Worm (Caenorhabditis elegans) whole organism, L4/young adult: Measurements from ENCODE around the gene srw-9.

Experiments
- W03F9.2 ChIP-seq: fragments of 150-350 bp; optimal IDR thresholded peaks from 2 replicates; lab custom pipeline; 2014; ENCODE audit warnings: missing biosample characterization, missing genetic modification characterization
- dao-5 ChIP-seq: sonication (generic microtip); optimal IDR thresholded peaks from 2 replicates; lab custom pipeline; 2016; ENCODE audit warnings: missing genotype, missing genetic modification characterization, moderate library complexity, missing compliant biosample characterization
- him-1 ChIP-seq: sonication (generic microtip); optimal IDR thresholded peaks from 2 replicates; lab custom pipeline; 2016; ENCODE audit warnings: missing genotype, missing genetic modification reagents, missing genetic modification characterization, missing compliant biosample characterization

srw-9 gene

DNA sequence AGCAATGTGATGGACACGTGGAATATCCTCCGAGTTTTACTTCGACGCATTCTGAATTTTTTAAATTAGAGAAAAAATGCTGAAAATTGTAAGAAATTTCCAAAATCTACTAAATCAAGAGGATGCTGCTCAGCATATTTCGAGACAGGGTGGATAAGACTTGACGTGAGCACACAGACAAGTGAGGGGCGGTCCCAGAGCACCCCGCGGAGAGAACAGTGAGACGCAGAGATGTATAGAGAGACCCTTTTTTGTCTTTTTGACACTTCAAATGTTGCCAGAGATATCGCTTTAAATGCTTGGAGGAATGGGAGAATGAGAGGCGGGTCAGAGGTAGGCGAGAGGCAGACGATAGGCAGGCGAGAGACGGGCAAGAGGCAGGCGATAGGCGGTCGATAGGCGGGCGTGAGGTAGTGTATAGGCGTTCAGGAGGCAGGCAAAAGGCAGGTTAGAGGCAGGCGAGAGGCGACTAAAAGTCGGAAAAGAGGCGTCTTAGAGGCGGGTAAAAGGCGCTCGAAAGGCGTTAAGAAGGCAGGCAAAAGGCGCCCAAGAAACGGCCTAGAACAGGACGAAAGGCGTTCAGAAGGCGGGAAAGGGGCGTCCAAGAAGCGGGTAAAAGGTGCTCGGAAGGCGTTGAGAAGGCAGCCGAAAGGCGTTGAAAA is 22.3 kb downstream of the srw-9 start, which contains the start of gene gab-1:
TSS of gene gab-1 (minus strand) at position 51 of the 662 bp plus-strand sequence.
- TF ChIP-seq him-1 (tag; lab: Kevin White, UChicago) (no peak), W03F9.2 (tag; lab: Kevin White, UChicago) (no peak)

DNA sequence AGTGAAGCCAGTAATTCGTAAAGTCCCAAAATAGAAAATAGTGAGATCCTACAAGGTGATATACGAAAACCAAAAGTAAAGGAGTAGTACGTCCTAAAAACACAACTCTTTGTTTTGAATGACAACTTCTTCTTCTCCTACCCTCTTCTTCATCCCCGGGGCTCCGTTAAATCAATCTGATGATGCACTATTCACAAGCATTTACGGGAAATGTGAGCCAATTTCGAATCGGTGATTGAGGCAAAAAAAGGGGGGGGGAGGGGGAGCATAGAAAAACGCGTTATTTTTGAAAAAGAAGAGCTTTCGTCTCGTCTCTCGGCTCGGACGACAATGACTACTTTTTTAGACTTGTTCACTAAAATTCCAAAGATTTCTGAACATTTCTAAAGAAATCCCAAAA is 26.4 kb downstream of the srw-9 start:
- TF ChIP-seq dao-5, result no peak
- no peak for TF ChIP-seq W03F9.2 (tag; lab: Kevin White, UChicago)
- TF ChIP-seq him-1 (tag; lab: Kevin White, UChicago), result no peak

DNA sequence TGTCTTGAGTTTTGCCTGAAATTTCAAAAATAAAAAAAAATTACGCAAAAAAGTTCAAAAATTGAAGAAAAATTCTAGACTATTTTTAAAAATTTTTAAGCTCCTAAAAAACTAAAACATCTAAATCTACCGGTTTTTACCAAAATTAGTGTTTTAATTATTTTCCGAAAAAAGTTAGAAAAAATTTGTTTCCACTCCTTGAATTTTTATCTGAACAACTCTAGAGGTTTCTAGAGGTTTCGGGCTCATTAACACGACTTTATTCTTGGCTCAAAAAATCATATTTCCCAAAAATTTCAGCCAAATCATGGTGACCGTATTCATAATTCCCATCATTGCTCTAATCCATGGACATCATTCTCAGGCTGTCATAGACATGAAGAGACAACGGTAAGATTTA is 27.4 kb downstream of the srw-9 start, which contains the start of gene lgc-37:
TSS of gene lgc-37 (plus strand) at position 301 of the 400 bp plus-strand sequence.
- TF ChIP-seq W03F9.2 (tag; lab: Kevin White, UChicago) (no peak), him-1 (tag; lab: Kevin White, UChicago) (no peak), dao-5 (no peak)

DNA sequence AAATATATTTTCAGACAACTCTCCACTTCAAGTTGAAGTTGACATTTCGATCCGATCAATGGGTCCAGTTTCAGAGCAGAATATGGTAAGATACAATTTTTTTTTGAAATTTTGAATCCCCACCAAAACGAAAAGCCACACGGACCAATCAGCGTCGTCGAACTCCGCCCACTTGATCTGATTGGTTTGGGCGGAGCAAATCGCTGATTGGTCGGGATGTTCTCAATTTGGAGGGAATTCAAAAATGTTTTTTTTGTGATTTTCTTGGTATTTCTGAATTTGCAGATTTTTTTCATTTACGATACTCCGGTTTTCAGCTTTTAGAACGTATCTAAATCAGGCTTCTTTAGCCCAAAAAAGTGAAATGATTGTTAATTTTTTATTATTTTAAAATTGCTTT is 28.0 kb downstream of the srw-9 start:
- TF ChIP-seq dao-5 (no peak), W03F9.2 (tag; lab: Kevin White, UChicago) (no peak), him-1 (tag; lab: Kevin White, UChicago) (no peak)

DNA sequence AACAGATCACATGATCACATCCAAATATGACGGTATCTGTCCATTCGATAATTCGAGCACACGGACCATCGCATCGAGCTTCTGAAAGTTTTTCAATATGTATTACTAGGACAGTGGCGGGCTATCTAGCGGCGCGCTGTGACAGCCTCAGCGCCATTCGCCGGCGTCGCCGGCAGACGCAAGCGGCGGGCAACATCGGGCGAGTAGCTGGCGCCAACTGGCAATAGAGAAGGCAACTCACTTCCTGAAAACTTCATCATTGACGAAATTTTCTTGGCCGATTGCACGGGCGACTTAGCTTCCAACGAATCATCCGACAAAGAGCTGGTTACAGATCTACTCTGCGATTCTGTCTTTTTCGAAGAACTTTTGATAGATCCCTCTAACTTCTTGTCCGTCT is 30.8 kb downstream of the srw-9 start:
- TF ChIP-seq dao-5, result no peak
- no peak for TF ChIP-seq him-1 (tag; lab: Kevin White, UChicago)
- no peak for TF ChIP-seq W03F9.2 (tag; lab: Kevin White, UChicago)

DNA sequence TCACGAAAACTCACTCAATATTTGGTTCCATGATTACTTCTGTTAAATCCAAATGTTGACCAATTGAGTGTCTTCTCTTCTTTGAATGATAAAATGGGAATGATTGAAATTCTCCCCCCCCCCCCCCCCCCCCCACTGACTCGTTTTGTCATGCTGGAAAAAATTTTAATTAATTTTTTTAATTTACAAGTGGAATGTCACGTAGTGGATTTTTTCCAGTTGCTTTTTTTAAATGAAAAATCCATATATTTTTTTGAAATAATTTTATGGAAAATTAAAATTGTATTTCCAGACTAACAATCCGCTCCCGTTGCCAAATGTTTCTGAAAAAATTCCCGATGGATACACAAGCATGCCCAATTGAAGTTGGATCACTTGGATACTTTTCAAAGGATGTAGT is 32.0 kb downstream of the srw-9 start, which contains the start of gene BE10.1:
TSS of gene BE10.1 (minus strand) at position 101 of the 400 bp plus-strand sequence.
- TF ChIP-seq dao-5, result no peak
- no peak for TF ChIP-seq him-1 (tag; lab: Kevin White, UChicago)
- no peak for TF ChIP-seq W03F9.2 (tag; lab: Kevin White, UChicago)

DNA sequence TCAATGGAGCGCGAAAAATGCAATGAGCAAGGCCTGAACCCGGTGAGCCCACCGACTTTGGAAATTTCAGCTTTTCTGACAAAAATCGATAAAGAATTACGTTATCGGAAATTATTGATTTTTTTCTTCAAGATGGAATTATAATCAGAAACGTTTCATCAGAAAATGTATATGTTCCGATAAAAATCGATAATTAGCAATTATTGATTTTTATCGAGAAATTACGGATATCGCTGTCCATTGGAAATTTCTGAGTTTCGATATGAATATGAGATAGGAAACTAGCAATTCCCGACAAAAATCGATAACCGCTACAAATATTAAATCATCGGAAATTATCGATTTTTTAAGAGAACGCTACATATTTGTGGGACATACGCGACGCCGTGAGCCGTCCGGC is 36.7 kb downstream of the srw-9 start:
- TF ChIP-seq W03F9.2 (tag; lab: Kevin White, UChicago) (no peak), dao-5 (no peak), him-1 (tag; lab: Kevin White, UChicago) (no peak)

DNA sequence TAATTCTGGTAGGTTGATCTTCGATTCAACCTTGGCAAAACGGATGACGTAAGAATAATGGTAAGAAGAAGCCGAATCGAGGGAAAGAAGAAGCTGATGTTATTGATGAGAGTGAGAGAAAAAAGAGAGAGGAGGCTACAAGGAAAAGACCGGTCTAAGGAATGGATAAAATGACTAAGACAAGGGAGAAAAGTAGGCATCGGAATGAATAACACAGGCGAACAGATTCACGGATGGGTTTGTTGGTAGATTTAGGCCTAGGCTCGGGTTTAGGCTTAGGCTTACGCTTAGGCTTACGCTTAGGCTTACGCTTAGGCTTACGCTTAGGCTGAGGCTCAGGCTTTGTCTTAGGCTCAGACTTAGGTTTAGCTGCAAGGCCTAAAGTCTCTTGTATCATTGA is 41.0 kb downstream of the srw-9 start, which contains the start of gene agmo-1:
TSS of gene agmo-1 (minus strand) at position 101 of the 400 bp plus-strand sequence.
- no peak for TF ChIP-seq W03F9.2 (tag; lab: Kevin White, UChicago)
- no peak for TF ChIP-seq him-1 (tag; lab: Kevin White, UChicago)
- no peak for TF ChIP-seq dao-5

DNA sequence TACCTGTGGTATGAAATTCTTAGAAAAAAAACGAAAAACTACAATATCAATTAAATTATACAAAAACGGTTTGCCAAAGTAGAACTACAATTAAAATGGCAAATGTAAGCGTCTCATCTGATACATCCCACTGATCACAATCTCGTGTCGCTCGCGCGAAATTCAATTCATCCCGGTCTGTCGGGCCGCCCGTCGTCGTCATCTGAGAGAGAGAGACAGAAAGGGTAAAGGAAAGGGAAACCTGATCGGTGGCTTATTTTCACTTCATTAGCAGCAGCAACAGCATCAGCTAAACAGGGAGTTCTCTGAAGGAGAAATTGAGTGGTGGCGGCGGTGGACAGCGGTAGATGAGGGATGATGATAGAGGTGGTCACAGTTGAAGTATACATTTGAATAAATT is 43.1 kb downstream of the srw-9 start:
- TF ChIP-seq W03F9.2 (tag; lab: Kevin White, UChicago), result no peak
- no peak for TF ChIP-seq dao-5
- no peak for TF ChIP-seq him-1 (tag; lab: Kevin White, UChicago)

DNA sequence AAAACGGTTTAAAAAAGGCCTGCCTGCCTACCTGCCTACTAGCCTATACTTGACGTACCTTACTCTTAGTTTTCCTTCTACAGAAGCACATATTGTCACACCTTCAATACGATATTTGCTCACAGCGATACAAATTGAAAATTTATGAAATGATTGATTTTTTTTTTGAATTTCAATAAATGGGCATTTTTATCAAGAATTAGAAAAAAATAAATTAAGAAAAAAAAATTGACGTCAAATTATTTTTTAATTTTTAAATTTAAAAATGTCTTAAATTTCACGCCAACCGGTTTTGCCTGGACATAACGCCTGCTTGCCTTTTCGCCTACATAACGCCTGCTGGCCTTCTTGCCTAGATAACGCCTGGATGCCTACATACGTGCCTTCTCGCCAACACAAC is 49.2 kb downstream of the srw-9 start, which contains the start of gene BE10.5:
TSS of gene BE10.5 (minus strand) at position 101 of the 400 bp plus-strand sequence.
- TF ChIP-seq W03F9.2 (tag; lab: Kevin White, UChicago), result no peak
- no peak for TF ChIP-seq him-1 (tag; lab: Kevin White, UChicago)
- no peak for TF ChIP-seq dao-5

DNA sequence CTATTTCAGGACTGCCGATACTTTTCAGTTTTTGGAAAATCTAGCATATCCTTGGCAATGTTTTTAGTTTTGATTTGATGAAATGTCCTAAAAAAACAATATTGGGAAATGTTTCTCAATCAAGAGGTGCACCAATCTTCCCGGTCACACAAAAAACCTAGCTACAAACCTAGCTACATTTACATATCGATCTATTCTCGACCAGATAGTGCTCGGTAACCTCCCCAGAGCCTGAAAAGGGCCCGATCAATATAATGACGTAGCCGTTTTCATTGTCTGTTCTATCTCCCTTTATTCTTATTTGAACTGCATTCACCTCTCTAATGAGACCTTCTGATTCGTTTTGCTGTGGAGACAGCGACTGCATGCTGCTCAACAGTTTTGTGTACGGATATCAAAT is 50.3 kb downstream of the srw-9 start, which contains the start of gene BE10.3:
TSS of gene BE10.3 (plus strand) at position 301 of the 400 bp plus-strand sequence.
- TF ChIP-seq him-1 (tag; lab: Kevin White, UChicago) (no peak), W03F9.2 (tag; lab: Kevin White, UChicago) (no peak), dao-5 (no peak)
